Worm (Caenorhabditis elegans) whole organism, L4/young adult: Measurements from ENCODE around the gene cam-1.

Experiments used
- dao-5 ChIP-seq: sonication (generic microtip); optimal IDR thresholded peaks from 2 replicates; lab custom pipeline; 2016; ENCODE audit warnings: missing genotype, missing genetic modification characterization, moderate library complexity, missing compliant biosample characterization
- him-1 ChIP-seq: sonication (generic microtip); optimal IDR thresholded peaks from 2 replicates; lab custom pipeline; 2016; ENCODE audit warnings: missing genotype, missing genetic modification reagents, missing genetic modification characterization, missing compliant biosample characterization

- TF ChIP-seq dao-5 (tag; lab: Kevin White, UChicago) (no peak), him-1 (tag; lab: Kevin White, UChicago) (no peak)
These were observed 22.9 kb upstream of the cam-1 start for ce11 chrII:9333034-9333433.
